Fruit fly (Drosophila melanogaster) whole organism, embryonic: ENCODE measurements around the gene CG42811.

Source experiments
- Asciz ChIP-seq: fragments of 200-800 bp; sonication (Bioruptor generic); optimal IDR thresholded peaks from 2 replicates; lab custom pipeline; 2017; ENCODE audit warnings: missing biosample characterization, mild to moderate bottlenecking, missing genetic modification characterization, missing genetic modification reagents
- B-H1 ChIP-seq: fragments of 200-800 bp; sonication (Bioruptor generic); IDR thresholded peaks from 3 replicates; pipeline ENCODE4 v1.3.6; 2022; ENCODE audit warnings: missing biosample characterization, missing genetic modification characterization
- CG10654 ChIP-seq: fragments of 200-800 bp; sonication (Bioruptor generic); optimal IDR thresholded peaks from 2 replicates; lab custom pipeline; 2016; ENCODE audit warnings: missing biosample characterization, missing genetic modification characterization
- CG12155 ChIP-seq: fragments of 200-800 bp; sonication (Bioruptor generic); optimal IDR thresholded peaks from 3 replicates; lab custom pipeline; 2016; ENCODE audit warnings: missing biosample characterization, missing genetic modification characterization
- CG12219 ChIP-seq: fragments of 200-800 bp; sonication (Bioruptor generic); optimal IDR thresholded peaks from 3 replicates; lab custom pipeline; 2018; ENCODE audit warnings: missing biosample characterization, mild to moderate bottlenecking, missing genetic modification characterization
- CG12299 ChIP-seq: fragments of 200-800 bp; sonication (Bioruptor generic); optimal IDR thresholded peaks from 2 replicates; lab custom pipeline; 2018; ENCODE audit warnings: missing biosample characterization, mild to moderate bottlenecking, missing genetic modification characterization
- CG14965 ChIP-seq: fragments of 200-800 bp; sonication (Bioruptor generic); optimal IDR thresholded peaks from 2 replicates; lab custom pipeline; 2016; ENCODE audit warnings: missing biosample characterization, missing genetic modification characterization, borderline replicate concordance
- CG15601 ChIP-seq: fragments of 200-800 bp; sonication (Bioruptor generic); optimal IDR thresholded peaks from 3 replicates; lab custom pipeline; 2019; ENCODE audit warnings: missing biosample characterization, mild to moderate bottlenecking, missing genetic modification characterization, moderate library complexity
- CG16813 ChIP-seq: fragments of 200-800 bp; sonication (Bioruptor generic); IDR thresholded peaks from 3 replicates; pipeline ENCODE4 v1.3.6; 2022; ENCODE audit warnings: missing biosample characterization, missing genetic modification characterization; ENCODE audit not compliant: partially characterized antibody
- CG17802 ChIP-seq: fragments of 200-800 bp; sonication (Bioruptor generic); optimal IDR thresholded peaks from 2 replicates; lab custom pipeline; 2018; ENCODE audit warnings: missing biosample characterization, mild to moderate bottlenecking, missing genetic modification characterization, moderate library complexity
- CG17912 ChIP-seq: fragments of 200-800 bp; sonication (Bioruptor generic); optimal IDR thresholded peaks from 2 replicates; lab custom pipeline; 2018; ENCODE audit warnings: missing biosample characterization, mild to moderate bottlenecking, missing genetic modification characterization
- CG4360 ChIP-seq: fragments of 200-800 bp; sonication (Bioruptor generic); IDR thresholded peaks from 2 replicates; pipeline ENCODE4 v1.3.6; 2022; ENCODE audit warnings: missing biosample characterization, missing genetic modification characterization
- CG4707 ChIP-seq: fragments of 200-800 bp; sonication (Bioruptor generic); optimal IDR thresholded peaks from 2 replicates; lab custom pipeline; 2018; ENCODE audit warnings: missing biosample characterization, mild to moderate bottlenecking, missing genetic modification characterization, moderate library complexity
- CG7372 ChIP-seq: fragments of 200-800 bp; sonication (Bioruptor generic); IDR thresholded peaks from 2 replicates; pipeline ENCODE4 v1.3.6; 2022; ENCODE audit warnings: missing biosample characterization, missing genetic modification characterization
- CG7786 ChIP-seq: fragments of 200-800 bp; sonication (Bioruptor generic); optimal IDR thresholded peaks from 2 replicates; lab custom pipeline; 2016; ENCODE audit warnings: missing biosample characterization, missing genetic modification characterization
- CG9437 ChIP-seq: fragments of 200-800 bp; sonication (Bioruptor generic); optimal IDR thresholded peaks from 2 replicates; lab custom pipeline; 2018; ENCODE audit warnings: missing biosample characterization, mild to moderate bottlenecking, missing genetic modification characterization
- Dbx ChIP-seq: fragments of 200-800 bp; sonication (Bioruptor generic); IDR thresholded peaks from 3 replicates; pipeline ENCODE4 v1.3.6; 2022; ENCODE audit warnings: missing biosample characterization, missing genetic modification characterization
- Dip2 ChIP-seq: fragments of 200-800 bp; sonication (Bioruptor generic); IDR thresholded peaks from 2 replicates; pipeline ENCODE4 v1.3.6; 2022; ENCODE audit warnings: missing biosample characterization, missing genetic modification characterization
- Dll ChIP-seq: fragments of 200-800 bp; sonication (Bioruptor generic); IDR thresholded peaks from 4 replicates; pipeline ENCODE4 v1.3.6; 2022; ENCODE audit warnings: missing biosample characterization, missing genetic modification characterization; ENCODE audit not compliant: partially characterized antibody
- Dref ChIP-seq: fragments of 200-800 bp; sonication (Bioruptor generic); IDR thresholded peaks from 2 replicates; pipeline ENCODE4 v1.3.6; 2022; ENCODE audit warnings: missing biosample characterization, missing genetic modification characterization
- HmgZ ChIP-seq: fragments of 200-800 bp; sonication (Bioruptor generic); optimal IDR thresholded peaks from 2 replicates; lab custom pipeline; 2018; ENCODE audit warnings: missing biosample characterization, mild to moderate bottlenecking, missing genetic modification characterization
- Max ChIP-seq: fragments of 200-800 bp; sonication (Bioruptor generic); optimal IDR thresholded peaks from 2 replicates; lab custom pipeline; 2016; ENCODE audit warnings: missing biosample characterization, mild to moderate bottlenecking, missing genetic modification characterization
- Mrtf ChIP-seq: fragments of 200-800 bp; sonication (Bioruptor generic); IDR thresholded peaks from 3 replicates; pipeline ENCODE4 v1.3.6; 2022; ENCODE audit warnings: missing biosample characterization, missing genetic modification characterization
- Opbp ChIP-seq: fragments of 200-800 bp; sonication (Bioruptor generic); IDR thresholded peaks from 3 replicates; pipeline ENCODE4 v1.3.6; 2022; ENCODE audit warnings: missing biosample characterization, missing genetic modification characterization; ENCODE audit not compliant: partially characterized antibody
- Pdp1 ChIP-seq, 2 experiments: fragments of 200-800 bp; sonication (Bioruptor generic); optimal IDR thresholded peaks; 3 replicates each; lab custom pipeline; 2016; ENCODE audit warnings: missing biosample characterization in 2 of 2, missing genetic modification characterization in 2 of 2, mild to moderate bottlenecking in 1 of 2, moderate library complexity in 1 of 2
- Sox102F ChIP-seq: fragments of 200-800 bp; sonication (Bioruptor generic); optimal IDR thresholded peaks from 2 replicates; lab custom pipeline; 2018; ENCODE audit warnings: missing biosample characterization, mild to moderate bottlenecking, missing genetic modification characterization, moderate library complexity
- Sry-β ChIP-seq: fragments of 200-800 bp; sonication (Bioruptor generic); optimal IDR thresholded peaks from 2 replicates; lab custom pipeline; 2018; ENCODE audit warnings: missing biosample characterization, mild to moderate bottlenecking, missing genetic modification characterization, moderate library complexity
- TFAM ChIP-seq: fragments of 200-800 bp; sonication (Bioruptor generic); optimal IDR thresholded peaks from 2 replicates; lab custom pipeline; 2017; ENCODE audit warnings: missing biosample characterization, missing genetic modification characterization, inconsistent platforms
- al ChIP-seq: fragments of 200-800 bp; sonication (Bioruptor generic); IDR thresholded peaks from 2 replicates; pipeline ENCODE4 v1.3.6; 2022; ENCODE audit warnings: missing biosample characterization, missing genetic modification characterization
- bsh ChIP-seq, 2 experiments: fragments of 200-800 bp; sonication (Bioruptor generic); optimal IDR thresholded peaks; 2 replicates each; lab custom pipeline; 2017 to 2018; ENCODE audit warnings: mild to moderate bottlenecking in 2 of 2, missing biosample characterization in 2 of 2, missing genetic modification characterization in 2 of 2, moderate library complexity in 1 of 2
- dan ChIP-seq: fragments of 200-800 bp; sonication (Bioruptor generic); IDR thresholded peaks from 2 replicates; pipeline ENCODE4 v1.3.6; 2022; ENCODE audit warnings: missing biosample characterization, missing genetic modification characterization
- dmrt99B ChIP-seq: fragments of 200-800 bp; sonication (Bioruptor generic); optimal IDR thresholded peaks from 2 replicates; lab custom pipeline; 2018; ENCODE audit warnings: missing biosample characterization, mild to moderate bottlenecking, missing genetic modification characterization, moderate library complexity
- en ChIP-seq: fragments of 200-800 bp; sonication (Bioruptor generic); optimal IDR thresholded peaks from 2 replicates; lab custom pipeline; 2016; ENCODE audit warnings: missing biosample characterization, missing genetic modification characterization
- exex ChIP-seq: fragments of 200-800 bp; sonication (Bioruptor generic); optimal IDR thresholded peaks from 4 replicates; lab custom pipeline; 2018; ENCODE audit warnings: missing biosample characterization, mild to moderate bottlenecking, missing genetic modification characterization, moderate library complexity
- fd96Cb ChIP-seq: fragments of 200-800 bp; sonication (Bioruptor generic); optimal IDR thresholded peaks from 2 replicates; lab custom pipeline; 2018; ENCODE audit warnings: missing biosample characterization, mild to moderate bottlenecking, missing genetic modification characterization, moderate library complexity
- fru ChIP-seq: fragments of >200 bp; optimal IDR thresholded peaks from 2 replicates; lab custom pipeline; 2017
- luna ChIP-seq: fragments of 200-800 bp; sonication (Bioruptor generic); optimal IDR thresholded peaks from 2 replicates; lab custom pipeline; 2016; ENCODE audit warnings: missing biosample characterization, missing genetic modification characterization
- maf-S ChIP-seq: fragments of 200-800 bp; sonication (Bioruptor generic); optimal IDR thresholded peaks from 2 replicates; lab custom pipeline; 2016; ENCODE audit warnings: missing biosample characterization, missing genetic modification characterization
- otp ChIP-seq: fragments of 200-800 bp; sonication (Bioruptor generic); IDR thresholded peaks from 3 replicates; pipeline ENCODE4, ENCODE4 v1.3.6; 2022; ENCODE audit warnings: missing biosample characterization, missing genetic modification characterization
- pnt ChIP-seq: fragments of 200-800 bp; sonication (Bioruptor generic); optimal IDR thresholded peaks from 3 replicates; lab custom pipeline; 2016; ENCODE audit warnings: missing biosample characterization, missing genetic modification characterization
- ssp ChIP-seq: fragments of 200-800 bp; sonication (Bioruptor generic); IDR thresholded peaks from 2 replicates; pipeline ENCODE4 v1.3.6; 2022; ENCODE audit warnings: missing biosample characterization, missing genetic modification characterization
- stc ChIP-seq: fragments of 200-800 bp; sonication (Bioruptor generic); IDR thresholded peaks from 2 replicates; pipeline ENCODE4 v1.3.6; 2022; ENCODE audit warnings: missing biosample characterization, missing genetic modification characterization
- tll ChIP-seq, 2 experiments: fragments of 200-800 bp in 1 of 2; fragments of >200 bp in 1 of 2; sonication (Bioruptor generic) in 1 of 2; optimal IDR thresholded peaks; 2 replicates each; lab custom pipeline; 2017 to 2019; ENCODE audit warnings: missing biosample characterization in 2 of 2, missing genetic modification characterization in 2 of 2, mild to moderate bottlenecking in 1 of 2, moderate library complexity in 1 of 2

The CG42811 gene

DNA sequence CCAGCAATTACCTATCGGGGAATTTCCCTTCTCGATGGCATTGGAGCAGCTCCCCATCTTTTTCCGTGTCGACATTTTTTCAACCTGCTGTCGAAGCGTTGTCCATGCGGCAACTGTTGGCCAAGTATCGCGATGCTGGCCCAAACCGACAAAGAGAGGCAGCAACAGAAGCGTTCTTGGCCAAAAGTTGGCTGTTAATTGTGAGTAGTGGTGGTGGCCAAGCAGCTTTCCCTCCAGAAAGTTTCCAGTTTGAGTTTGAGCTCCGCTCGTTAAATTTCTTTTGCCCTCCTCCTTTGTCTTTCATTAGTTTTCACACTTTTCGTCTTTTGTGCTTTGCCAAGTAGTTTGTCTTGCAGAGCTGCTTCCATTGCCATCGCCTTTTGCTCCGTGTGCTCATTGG is 5.6 kb upstream of the CG42811 start, which contains the start of gene CG17782 (continued):
- TF ChIP-seq Mrtf (GFP tag; lab: Robert Waterston, UW) (no peak), dan (GFP tag; lab: Robert Waterston, UW) (no peak), CG10654 (GFP tag; lab: Kevin White, UChicago) (no peak), HmgZ (no peak)

DNA sequence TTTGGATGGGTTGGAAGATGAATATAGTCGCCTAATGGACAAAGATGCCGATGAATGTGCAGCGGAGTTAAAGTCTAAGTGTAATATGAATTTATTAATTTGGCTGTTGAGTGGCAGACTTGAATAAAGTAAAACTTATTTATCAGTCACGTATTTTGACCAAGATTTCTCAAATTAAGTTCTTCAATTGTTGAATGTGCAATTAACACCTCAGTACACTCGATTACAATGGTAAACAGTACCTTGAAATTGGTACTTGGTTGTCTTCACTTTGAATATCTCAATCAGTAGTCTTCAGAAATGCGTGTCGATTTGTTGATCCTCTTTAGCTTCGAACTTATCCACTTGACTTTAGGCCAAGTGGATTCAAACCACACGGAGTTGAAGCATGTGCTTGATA is 2.2 kb upstream of the CG42811 start, which contains the start of gene CG13614:
Gene CG13614, plus strand, starts transcription at position 301 of the 400 bp plus-strand sequence.
- no peak for TF ChIP-seq exex (tag; lab: Kevin White, UChicago)
- TF ChIP-seq tll (GFP tag; optimal IDR thresholded peaks at IDR 0.05; lab: Kevin White, UChicago) = no peak
- TF ChIP-seq pnt (GFP tag; lab: Kevin White, UChicago) = no peak
- TF ChIP-seq TFAM = no peak
- no peak for TF ChIP-seq stc (GFP tag; lab: Robert Waterston, UW)
- no peak for TF ChIP-seq Max (GFP tag; lab: Kevin White, UChicago)
- TF ChIP-seq B-H1 = no peak
- TF ChIP-seq CG16813 = no peak
- TF ChIP-seq Sry-β (GFP tag; lab: Kevin White, UChicago) = no peak
- TF ChIP-seq CG14965 (GFP tag; lab: Kevin White, UChicago) = no peak
- no peak for TF ChIP-seq Dip2 (GFP tag; lab: Robert Waterston, UW)
- no peak for TF ChIP-seq CG7372
- no peak for TF ChIP-seq Dll (GFP tag; lab: Robert Waterston, UW)
- TF ChIP-seq Pdp1 (GFP tag; optimal IDR thresholded peaks at IDR 0.05; lab: Kevin White, UChicago) = no peak
- TF ChIP-seq en (GFP tag; lab: Kevin White, UChicago) = no peak
- TF ChIP-seq CG9437 (GFP tag; lab: Kevin White, UChicago) = no peak
- no peak for TF ChIP-seq CG15601
- TF ChIP-seq CG12299 (tag; lab: Kevin White, UChicago) = no peak

DNA sequence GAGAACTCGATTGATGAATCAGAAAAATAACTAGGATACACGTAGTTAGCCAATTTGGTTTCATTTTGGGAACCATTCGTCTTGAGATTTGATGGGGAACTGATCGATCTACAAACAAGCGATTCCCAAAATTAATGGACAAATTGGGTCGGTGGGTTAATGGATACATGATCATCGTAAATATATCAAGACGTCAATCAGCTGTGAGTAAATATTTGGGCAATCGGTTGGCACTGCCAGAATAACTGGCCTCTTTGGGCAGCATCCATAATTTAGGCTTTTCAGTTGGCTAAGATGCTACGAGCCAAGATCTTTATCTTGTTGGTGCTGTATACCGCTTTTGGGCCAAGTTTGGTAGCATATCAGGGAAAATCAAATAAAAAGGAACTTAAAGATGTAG is 1.0 kb upstream of the CG42811 start, which contains the start of the genes CG42812 and CG33341:
Gene CG42812, minus strand, starts transcription at position 101 of the 400 bp plus-strand sequence.
Gene CG33341, plus strand, starts transcription at position 295 of the 400 bp plus-strand sequence.
- TF ChIP-seq CG12155 (GFP tag; lab: Kevin White, UChicago) = no peak
- no peak for TF ChIP-seq bsh (GFP tag; optimal IDR thresholded peaks at IDR 0.05; lab: Kevin White, UChicago)
- TF ChIP-seq luna (GFP tag; lab: Kevin White, UChicago) = no peak
- no peak for TF ChIP-seq Sox102F
- TF ChIP-seq Opbp (GFP tag; lab: Robert Waterston, UW) = no peak
- TF ChIP-seq fd96Cb (tag; lab: Kevin White, UChicago) = no peak

DNA sequence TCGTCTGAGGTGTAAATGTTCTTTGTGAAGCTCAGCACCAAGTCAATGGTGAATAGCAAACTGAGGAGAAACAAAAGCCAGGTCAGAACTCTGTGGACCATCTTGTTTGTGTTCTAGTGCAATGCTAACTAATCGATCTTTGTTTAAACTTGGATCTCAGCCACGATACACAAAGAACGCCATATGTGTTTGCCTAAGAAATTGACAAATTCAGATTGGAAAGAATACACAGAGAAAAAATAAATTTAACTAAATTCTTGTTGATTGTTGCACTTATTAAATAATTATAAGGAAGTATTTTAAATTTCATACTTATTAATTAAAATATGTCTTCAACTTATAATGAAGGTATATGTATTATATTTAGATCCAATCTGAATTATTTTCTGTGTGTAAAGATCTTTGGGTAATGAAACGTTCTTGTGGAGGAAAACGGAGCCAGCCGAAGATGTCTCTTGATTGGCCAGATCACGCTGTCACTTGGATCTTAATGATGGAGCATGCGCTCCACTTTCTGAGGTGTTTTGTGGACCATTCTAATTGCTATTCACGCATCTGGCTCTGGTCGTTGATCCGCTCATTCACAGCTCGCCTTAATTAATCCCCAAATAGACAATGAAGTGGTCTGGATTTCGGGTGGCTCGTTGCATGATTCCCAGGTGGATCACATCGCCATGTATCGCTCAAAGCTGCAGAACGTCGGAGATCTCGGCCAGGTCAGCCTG is 2.0 kb downstream of the CG42811 start, which contains the start of the genes CG17784 and CG13613:
Gene CG17784, minus strand, starts transcription at position 101 of the 725 bp plus-strand sequence.
Gene CG13613, plus strand, starts transcription at position 675 of the 725 bp plus-strand sequence.
- TF ChIP-seq CG17912 (GFP tag; lab: Kevin White, UChicago) (no peak), Dbx (GFP tag; lab: Robert Waterston, UW) (no peak), CG4360 (GFP tag; lab: Robert Waterston, UW) (no peak), Asciz (no peak), CG17802 (tag; lab: Kevin White, UChicago) (no peak), Dref (GFP tag; lab: Robert Waterston, UW) (no peak), al (no peak), Dll (GFP tag; lab: Robert Waterston, UW) (no peak), maf-S (no peak), Opbp (GFP tag; lab: Robert Waterston, UW) (no peak), CG4707 (GFP tag; lab: Kevin White, UChicago) (no peak), CG7786 (GFP tag; lab: Kevin White, UChicago) (no peak), CG12219 (GFP tag; lab: Kevin White, UChicago) (no peak), fru (lab: Kevin White, UChicago) (no peak), otp (GFP tag; lab: Robert Waterston, UW) (no peak), ssp (GFP tag; lab: Robert Waterston, UW) (no peak), dmrt99B (no peak)
